Worm (Caenorhabditis elegans) whole organism, L4/young adult: ENCODE measurements around the gene C30G7.4.

ENCODE experiments used
- W03F9.2 ChIP-seq: fragments of 150-350 bp; optimal IDR thresholded peaks from 2 replicates; lab custom pipeline; 2014; ENCODE audit warnings: missing biosample characterization, missing genetic modification characterization
- dao-5 ChIP-seq: sonication (generic microtip); optimal IDR thresholded peaks from 2 replicates; lab custom pipeline; 2016; ENCODE audit warnings: missing genotype, missing genetic modification characterization, moderate library complexity, missing compliant biosample characterization
- him-1 ChIP-seq: sonication (generic microtip); optimal IDR thresholded peaks from 2 replicates; lab custom pipeline; 2016; ENCODE audit warnings: missing genotype, missing genetic modification reagents, missing genetic modification characterization, missing compliant biosample characterization

- TF ChIP-seq W03F9.2 (tag; lab: Kevin White, UChicago): no peak
- TF ChIP-seq him-1 (tag; lab: Kevin White, UChicago): no peak
- TF ChIP-seq dao-5 (tag; lab: Kevin White, UChicago): no peak
These were observed 3.1 kb downstream of the C30G7.4 start for ce11 chrV:14943774-14944173.
